Worm (Caenorhabditis elegans): ENCODE measurements around the gene pept-1.

DNA sequence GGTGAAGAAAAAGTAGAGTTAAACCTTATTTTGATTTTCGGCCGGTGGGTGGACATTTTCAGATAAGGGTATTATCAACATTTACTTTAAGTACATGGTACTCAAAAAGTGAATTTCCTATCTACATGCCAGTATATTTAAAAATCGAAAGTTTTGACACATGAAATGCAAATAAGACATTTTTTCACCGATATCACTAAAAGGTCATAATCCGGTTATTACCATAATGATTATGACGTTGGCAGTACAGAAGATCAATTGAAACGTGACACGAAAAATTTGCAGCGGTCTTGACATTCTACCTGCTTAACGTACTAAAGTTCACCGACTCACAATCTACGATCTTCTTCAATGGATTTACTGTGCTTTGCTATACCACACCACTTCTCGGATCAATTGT is 1.3 kb downstream of the pept-1 start:
- TF ChIP-seq pha-4 (tag; optimal IDR thresholded peaks at IDR 0.05) (peak; percentile 15), nhr-77 (tag; optimal IDR thresholded peaks at IDR 0.05) (no peak), elt-3 (tag; optimal IDR thresholded peaks at IDR 0.05) (no peak), unc-62 (GFP tag; optimal IDR thresholded peaks at IDR 0.05) (no peak), zag-1 (tag; optimal IDR thresholded peaks at IDR 0.05) (no peak), snpc-4 (tag; optimal IDR thresholded peaks at IDR 0.05) (no peak), nhr-237 (tag; optimal IDR thresholded peaks at IDR 0.05) (no peak), fos-1 (tag; optimal IDR thresholded peaks at IDR 0.05) (no peak)

Data from whole organism, L3 larva.